Fruit fly (Drosophila melanogaster): ENCODE data around the gene CG13795.

DNA sequence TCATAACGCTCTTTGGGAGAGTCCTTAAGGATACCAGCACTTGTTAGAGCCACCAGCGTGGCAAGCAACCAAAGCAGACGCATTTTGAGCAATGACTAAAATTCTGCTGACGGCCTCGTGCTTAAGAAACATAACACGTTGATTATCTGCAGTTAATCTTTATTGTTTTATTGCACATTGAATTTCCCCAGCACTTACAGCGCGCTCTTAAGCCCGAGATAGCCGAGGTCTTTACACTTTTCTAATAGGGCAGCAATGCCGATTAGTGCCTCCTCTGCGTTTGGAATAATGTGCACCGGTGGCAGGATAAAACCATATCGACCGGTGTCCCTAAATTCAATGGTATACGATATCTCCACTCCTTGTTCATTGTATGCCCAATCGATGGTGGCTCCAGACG lies 35.1 kb downstream of the CG13795 start, which contains the start of gene CG18585:
- no peak for TF ChIP-seq Blimp-1 (GFP tag; optimal IDR thresholded peaks at IDR 0.05)
- no peak for TF ChIP-seq CG18619 (GFP tag; optimal IDR thresholded peaks at IDR 0.05)
- no peak for TF ChIP-seq sc (optimal IDR thresholded peaks at IDR 0.05)
- no peak for TF ChIP-seq sc (GFP tag; optimal IDR thresholded peaks at IDR 0.05)
- no peak for TF ChIP-seq CG15696 (tag; optimal IDR thresholded peaks at IDR 0.05)
- TF ChIP-seq CG11723 (GFP tag; optimal IDR thresholded peaks at IDR 0.05) = no peak
